Worm (Caenorhabditis elegans): ENCODE measurements around the gene Y47D3B.12.

DNA sequence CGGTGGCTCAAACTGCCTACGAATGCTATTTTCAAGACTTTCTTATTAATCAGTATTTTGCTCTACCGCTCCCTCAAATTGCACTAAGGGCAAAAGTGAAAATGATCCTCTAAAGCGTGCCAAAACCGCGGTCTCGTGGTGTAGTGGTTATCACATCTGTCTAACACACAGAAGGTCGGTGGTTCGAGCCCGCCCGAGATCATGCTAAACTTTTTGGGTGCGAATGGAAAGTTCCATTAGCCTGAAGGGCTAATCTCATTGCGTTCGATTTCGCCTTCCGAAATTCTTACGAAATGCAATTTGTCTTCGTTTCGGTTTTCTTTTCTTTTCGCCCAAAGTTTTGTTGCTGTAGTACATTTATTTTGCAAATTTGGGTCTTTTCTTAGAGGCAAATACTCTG is 49.3 kb upstream of the Y47D3B.12 start:
- TF ChIP-seq egl-27 (tag; optimal IDR thresholded peaks at IDR 0.05) (no peak), nhr-76 (tag; optimal IDR thresholded peaks at IDR 0.05) (no peak), zag-1 (tag; optimal IDR thresholded peaks at IDR 0.05) (no peak), lin-39 (tag; optimal IDR thresholded peaks at IDR 0.05) (peak; percentile 43), ama-1 (optimal IDR thresholded peaks at IDR 0.05) (no peak), unc-39 (tag; optimal IDR thresholded peaks at IDR 0.05) (no peak), pqm-1 (tag; optimal IDR thresholded peaks at IDR 0.05) (no peak), pha-4 (tag; optimal IDR thresholded peaks at IDR 0.05) (no peak), ztf-11 (tag; optimal IDR thresholded peaks at IDR 0.05) (no peak), nhr-237 (tag; optimal IDR thresholded peaks at IDR 0.05) (no peak), jun-1 (tag; optimal IDR thresholded peaks at IDR 0.05) (no peak), skn-1 (tag; optimal IDR thresholded peaks at IDR 0.05) (no peak)

All from whole organism, L3 larva.